Worm (Caenorhabditis elegans): Measurements from ENCODE around the gene abl-1.

Gene abl-1

DNA sequence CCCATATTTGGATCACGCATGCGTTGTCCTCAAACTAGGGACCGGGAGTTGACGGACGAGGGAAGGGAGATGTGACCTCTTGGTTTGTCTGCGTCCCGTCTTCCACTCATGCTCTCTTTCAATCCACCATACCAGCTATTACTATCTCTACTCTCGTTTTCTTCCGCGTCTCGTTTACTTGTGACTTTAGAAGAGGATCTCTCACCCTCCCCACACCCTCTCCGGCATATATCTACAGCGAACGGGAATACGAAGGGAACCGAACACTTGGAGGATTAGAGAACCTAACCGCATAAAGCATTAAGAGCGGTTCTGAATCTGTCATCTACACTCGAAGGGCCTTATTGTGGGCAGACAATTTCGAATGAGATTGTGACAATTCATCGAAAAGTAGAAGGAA, 888 bp downstream of the abl-1 start:
- TF ChIP-seq ceh-14 (tag; optimal IDR thresholded peaks at IDR 0.05), result no peak
- peak; percentile 19 for TF ChIP-seq tbx-2 (tag; optimal IDR thresholded peaks at IDR 0.05)
- no peak for TF ChIP-seq lin-11 (tag; optimal IDR thresholded peaks at IDR 0.05)
- no peak for TF ChIP-seq unc-42 (tag; optimal IDR thresholded peaks at IDR 0.05)
- no peak for TF ChIP-seq C08G9.2 (tag; optimal IDR thresholded peaks at IDR 0.05)
- peak; percentile 25 for TF ChIP-seq ref-2 (tag; optimal IDR thresholded peaks at IDR 0.05)
- TF ChIP-seq nhr-11 (tag; optimal IDR thresholded peaks at IDR 0.05), result no peak
- no peak for TF ChIP-seq ets-4 (tag; optimal IDR thresholded peaks at IDR 0.05)
- TF ChIP-seq eyg-1 (tag; optimal IDR thresholded peaks at IDR 0.05), result no peak
- no peak for TF ChIP-seq nhr-232 (tag; optimal IDR thresholded peaks at IDR 0.05)
- no peak for TF ChIP-seq ceh-31 (tag; optimal IDR thresholded peaks at IDR 0.05)
- no peak for TF ChIP-seq hlh-15 (tag; optimal IDR thresholded peaks at IDR 0.05)
- TF ChIP-seq mec-3 (tag; optimal IDR thresholded peaks at IDR 0.05; ENCODE audit: borderline replicate concordance), result no peak
- TF ChIP-seq odd-2 (tag; optimal IDR thresholded peaks at IDR 0.05), result no peak
- TF ChIP-seq syd-9 (tag; optimal IDR thresholded peaks at IDR 0.05), result no peak
- TF ChIP-seq npax-4 (tag; optimal IDR thresholded peaks at IDR 0.05), result no peak
- TF ChIP-seq pqm-1 (tag; optimal IDR thresholded peaks at IDR 0.05), result no peak
- TF ChIP-seq che-1 (tag; optimal IDR thresholded peaks at IDR 0.05), result no peak
- TF ChIP-seq hlh-8 (tag; optimal IDR thresholded peaks at IDR 0.05), result no peak
- TF ChIP-seq sox-4 (tag; optimal IDR thresholded peaks at IDR 0.05), result no peak
- TF ChIP-seq hlh-30 (tag; optimal IDR thresholded peaks at IDR 0.05; ENCODE audit: insufficient read depth), result peak; percentile 59
- no peak for TF ChIP-seq ceh-30 (tag; optimal IDR thresholded peaks at IDR 0.05)
- peak; percentile 23 for TF ChIP-seq unc-55 (GFP tag; optimal IDR thresholded peaks at IDR 0.05)
- TF ChIP-seq T23F11.4 (GFP tag; optimal IDR thresholded peaks at IDR 0.05), result no peak
- TF ChIP-seq unc-3 (GFP tag; conservative IDR thresholded peaks at IDR 0.05), result no peak
- TF ChIP-seq unc-3 (tag; optimal IDR thresholded peaks at IDR 0.05), result no peak
- TF ChIP-seq ceh-48 (tag; optimal IDR thresholded peaks at IDR 0.05), result no peak
- TF ChIP-seq fkh-6 (tag; optimal IDR thresholded peaks at IDR 0.05), result no peak
- TF ChIP-seq ceh-34 (tag; optimal IDR thresholded peaks at IDR 0.05), result peak; percentile 1
- TF ChIP-seq pat-9 (tag; optimal IDR thresholded peaks at IDR 0.05), result no peak

DNA sequence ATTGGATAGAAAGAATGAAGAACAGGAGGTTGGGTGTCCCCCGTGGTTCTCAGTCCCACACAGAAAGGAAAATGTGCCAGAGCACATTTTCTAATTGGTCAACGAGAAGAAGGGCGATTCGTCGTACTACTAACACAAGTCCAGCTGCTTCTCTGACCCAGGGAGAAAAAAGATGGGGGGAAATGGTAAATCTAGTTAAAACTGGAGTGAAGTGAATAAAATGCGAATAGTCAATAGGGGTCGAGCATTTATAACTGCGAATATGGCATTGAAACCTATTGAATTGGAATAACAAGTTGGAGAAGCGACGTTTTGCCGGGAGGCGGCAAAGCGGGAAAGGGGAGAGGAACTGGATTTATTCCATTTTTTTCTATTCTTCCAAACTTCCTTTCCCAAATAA, 1.4 kb downstream of the abl-1 start:
- TF ChIP-seq unc-42 (tag; optimal IDR thresholded peaks at IDR 0.05), result peak; percentile 56
- TF ChIP-seq hlh-30 (tag; optimal IDR thresholded peaks at IDR 0.05; ENCODE audit: insufficient read depth), result no peak

DNA sequence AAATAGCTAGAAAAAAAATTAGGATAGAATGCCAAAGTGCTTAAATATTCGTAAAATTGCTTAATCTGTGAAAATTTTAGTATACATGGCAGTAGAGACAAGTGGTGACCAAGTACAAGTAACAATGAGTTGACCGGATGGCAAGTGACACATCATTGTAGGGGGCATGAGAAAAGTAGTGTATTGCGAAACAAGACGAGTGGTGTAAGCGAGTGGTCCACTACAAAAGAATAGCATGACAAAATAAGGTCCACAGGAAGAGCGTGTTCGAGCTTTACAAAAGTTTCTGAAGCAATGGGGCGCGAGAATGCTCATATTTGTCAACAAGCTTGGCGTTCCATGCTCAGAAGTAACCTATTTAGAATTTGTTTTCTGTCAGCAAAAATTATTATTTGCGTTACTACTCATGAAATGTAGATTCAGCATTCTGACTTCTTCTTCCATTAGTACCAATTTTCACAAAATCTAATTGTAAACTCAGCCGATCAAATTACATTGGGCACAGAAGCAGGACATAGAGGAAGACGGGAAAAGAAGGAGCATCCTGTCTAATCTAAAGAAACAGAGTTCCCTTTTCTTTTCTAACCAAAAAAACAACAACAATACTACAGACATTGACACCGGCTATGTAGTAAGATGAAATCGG, 4.3 kb downstream of the abl-1 start:
- TF ChIP-seq unc-42 (tag; optimal IDR thresholded peaks at IDR 0.05), result peak; percentile 79
- no peak for TF ChIP-seq Y22D7AL.16 (tag; optimal IDR thresholded peaks at IDR 0.05)

DNA sequence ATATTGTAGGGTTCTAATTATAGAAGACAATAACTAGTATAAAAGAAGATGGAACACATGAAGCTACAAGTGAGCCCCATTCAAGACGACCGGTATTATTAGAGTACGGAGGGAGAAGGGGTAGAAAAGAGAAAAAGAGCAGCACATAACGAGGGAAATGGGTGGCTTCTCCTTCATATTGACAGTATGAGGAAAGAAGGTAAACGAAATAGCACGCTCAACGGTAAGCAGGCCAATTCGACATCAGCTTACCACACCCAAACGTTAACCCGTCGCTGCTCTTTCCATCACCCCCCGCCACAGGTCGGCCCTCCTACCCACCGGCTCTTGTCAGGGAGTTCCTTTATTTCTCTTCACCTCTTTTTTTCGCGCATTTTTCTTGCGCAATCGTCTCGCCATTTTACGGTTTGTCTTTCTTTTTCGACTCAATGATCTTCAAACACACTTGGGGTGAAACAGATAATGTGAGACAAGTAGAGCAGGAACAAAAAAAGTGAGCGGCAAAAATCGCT, 5.3 kb downstream of the abl-1 start:
- peak; percentile 43 for TF ChIP-seq ceh-18 (tag; optimal IDR thresholded peaks at IDR 0.05)
- TF ChIP-seq T23F11.4 (GFP tag; optimal IDR thresholded peaks at IDR 0.05), result no peak
- TF ChIP-seq tbx-2 (tag; optimal IDR thresholded peaks at IDR 0.05), result peak; percentile 9

DNA sequence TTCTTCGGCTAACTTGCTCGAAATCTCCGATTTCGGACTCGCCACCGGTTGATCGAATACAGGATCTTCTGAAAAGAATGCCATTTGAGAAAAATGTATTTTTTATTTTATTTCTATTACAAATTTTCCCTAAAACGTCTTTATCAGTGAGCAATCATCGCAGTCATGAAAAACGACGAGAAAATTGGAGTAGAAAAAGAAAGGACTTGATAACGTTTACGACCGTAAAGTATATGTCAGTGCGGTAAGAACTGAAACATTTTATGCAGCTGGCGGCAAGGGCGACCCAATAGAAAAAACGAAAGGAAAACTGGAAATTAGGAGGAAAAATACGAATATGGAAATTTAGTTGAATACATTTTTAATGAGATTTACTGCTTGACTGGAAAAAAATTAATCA, 6.2 kb downstream of the abl-1 start:
- no peak for TF ChIP-seq hlh-6 (tag; optimal IDR thresholded peaks at IDR 0.05)
- no peak for TF ChIP-seq eyg-1 (tag; optimal IDR thresholded peaks at IDR 0.05)
- no peak for TF ChIP-seq nhr-11 (tag; optimal IDR thresholded peaks at IDR 0.05)
- no peak for TF ChIP-seq ttx-3 (tag; optimal IDR thresholded peaks at IDR 0.05)
- TF ChIP-seq Y22D7AL.16 (tag; optimal IDR thresholded peaks at IDR 0.05), result no peak
- TF ChIP-seq ceh-19 (GFP tag; optimal IDR thresholded peaks at IDR 0.05), result no peak
- TF ChIP-seq ceh-48 (tag; optimal IDR thresholded peaks at IDR 0.05), result no peak
- TF ChIP-seq unc-42 (tag; optimal IDR thresholded peaks at IDR 0.05), result no peak
- TF ChIP-seq tbx-7 (tag; optimal IDR thresholded peaks at IDR 0.05), result no peak
- no peak for TF ChIP-seq dmd-4 (tag; optimal IDR thresholded peaks at IDR 0.05; ENCODE audit: borderline replicate concordance)
- no peak for TF ChIP-seq ceh-24 (tag; optimal IDR thresholded peaks at IDR 0.05)
- no peak for TF ChIP-seq pha-2 (tag; optimal IDR thresholded peaks at IDR 0.05)
- no peak for TF ChIP-seq C38D4.7 (GFP tag; optimal IDR thresholded peaks at IDR 0.05)
- TF ChIP-seq fkh-10 (GFP tag; optimal IDR thresholded peaks at IDR 0.05), result no peak
- TF ChIP-seq pqm-1 (tag; optimal IDR thresholded peaks at IDR 0.05), result no peak
- TF ChIP-seq npax-4 (tag; optimal IDR thresholded peaks at IDR 0.05), result no peak

Measured in whole organism, late embryonic.